Fruit fly (Drosophila melanogaster): ENCODE measurements around the gene Lsd-2.

Gene Lsd-2

DNA sequence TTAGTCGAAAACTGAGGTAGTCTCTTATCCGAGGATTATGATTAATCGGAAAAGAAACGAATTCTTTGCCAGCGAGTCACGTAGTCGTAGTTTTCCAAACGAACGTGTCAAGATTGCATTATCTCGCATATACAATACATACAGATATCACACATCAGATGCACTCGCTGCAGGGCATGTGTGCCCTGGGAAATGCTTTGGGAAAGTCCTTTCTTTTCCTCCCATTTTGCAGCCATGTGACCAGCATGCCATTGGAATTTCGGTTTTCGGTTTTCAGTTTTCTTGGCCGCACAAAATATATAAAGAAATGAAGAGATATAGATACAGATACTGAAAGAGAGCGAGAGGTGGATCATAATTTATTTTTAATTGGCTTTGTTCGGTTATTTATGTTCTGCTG is 47.9 kb downstream of the Lsd-2 start:
- TF ChIP-seq pan (optimal IDR thresholded peaks at IDR 0.05) (no peak), usp (GFP tag; optimal IDR thresholded peaks at IDR 0.05) (no peak), EcR (GFP tag; optimal IDR thresholded peaks at IDR 0.05) (no peak), psq (optimal IDR thresholded peaks at IDR 0.05) (no peak), Dll (optimal IDR thresholded peaks at IDR 0.05) (no peak)

- no peak for TF ChIP-seq EcR (GFP tag; optimal IDR thresholded peaks at IDR 0.05)
- no peak for TF ChIP-seq usp (GFP tag; optimal IDR thresholded peaks at IDR 0.05)
- no peak for TF ChIP-seq pan (optimal IDR thresholded peaks at IDR 0.05)
- no peak for TF ChIP-seq Dll (optimal IDR thresholded peaks at IDR 0.05)
- no peak for TF ChIP-seq CG8478 (optimal IDR thresholded peaks at IDR 0.05)
These were observed 49.1 kb downstream of the Lsd-2 start for dm6 chrX:15026897-15027296.

DNA sequence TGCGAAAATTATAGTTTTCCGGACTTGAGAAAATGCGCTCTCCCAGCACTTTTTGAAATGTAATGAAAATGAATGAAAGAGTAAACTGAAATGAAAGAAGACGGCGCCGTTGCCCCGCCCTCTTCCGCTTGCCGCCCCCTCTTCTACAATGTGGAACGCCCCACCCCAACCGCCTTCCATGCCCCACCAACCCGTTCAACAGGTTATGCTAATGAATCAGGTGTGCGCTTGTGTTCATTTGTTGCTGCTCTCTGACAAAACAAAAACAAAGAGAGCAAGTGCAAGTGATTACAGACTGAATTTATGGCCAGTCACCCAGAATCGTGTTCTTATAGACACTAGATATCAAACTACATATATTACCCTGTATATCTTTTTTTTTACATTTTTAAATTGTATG is 50.3 kb downstream of the Lsd-2 start:
- no peak for TF ChIP-seq pan (optimal IDR thresholded peaks at IDR 0.05)
- TF ChIP-seq EcR (GFP tag; optimal IDR thresholded peaks at IDR 0.05): no peak

- TF ChIP-seq usp (GFP tag; optimal IDR thresholded peaks at IDR 0.05) (no peak), Dll (optimal IDR thresholded peaks at IDR 0.05) (no peak), CG8478 (optimal IDR thresholded peaks at IDR 0.05) (no peak), psq (optimal IDR thresholded peaks at IDR 0.05) (no peak), pan (optimal IDR thresholded peaks at IDR 0.05) (no peak), EcR (GFP tag; optimal IDR thresholded peaks at IDR 0.05) (no peak)
These were observed 51.3 kb downstream of the Lsd-2 start for dm6 chrX:15024728-15025127.

- no peak for TF ChIP-seq EcR (GFP tag; optimal IDR thresholded peaks at IDR 0.05)
- no peak for TF ChIP-seq pan (optimal IDR thresholded peaks at IDR 0.05)
- TF ChIP-seq psq (optimal IDR thresholded peaks at IDR 0.05): no peak
- TF ChIP-seq Dll (optimal IDR thresholded peaks at IDR 0.05): no peak
- no peak for TF ChIP-seq usp (GFP tag; optimal IDR thresholded peaks at IDR 0.05)
- no peak for TF ChIP-seq CG8478 (optimal IDR thresholded peaks at IDR 0.05)
These were observed 52.0 kb downstream of the Lsd-2 start, which contains the start of gene be for dm6 chrX:15023826-15024545. TSS of gene be (plus strand) at chrX:15024436.

DNA sequence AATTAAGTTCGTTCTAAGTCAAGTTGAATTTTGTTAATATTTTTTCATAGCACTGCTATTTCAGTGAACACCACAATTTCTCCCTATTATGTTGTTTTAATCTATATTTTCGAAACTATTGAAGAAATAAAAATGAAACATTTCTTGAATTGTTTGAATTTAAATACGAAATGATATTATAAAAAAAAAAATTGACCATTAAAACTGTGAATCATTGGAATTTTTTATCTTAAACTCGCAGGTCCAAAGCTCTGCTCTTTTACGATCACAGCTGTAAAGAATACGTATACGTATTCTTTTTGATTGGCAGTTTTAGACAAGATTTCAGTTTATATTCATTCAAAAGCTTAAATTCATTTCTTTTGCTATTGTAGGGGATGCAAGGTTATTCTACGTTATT is 52.6 kb downstream of the Lsd-2 start:
- TF ChIP-seq pan (optimal IDR thresholded peaks at IDR 0.05) (no peak), EcR (GFP tag; optimal IDR thresholded peaks at IDR 0.05) (no peak), Dll (optimal IDR thresholded peaks at IDR 0.05) (no peak), usp (GFP tag; optimal IDR thresholded peaks at IDR 0.05) (no peak), psq (optimal IDR thresholded peaks at IDR 0.05) (no peak), CG8478 (optimal IDR thresholded peaks at IDR 0.05) (no peak)

DNA sequence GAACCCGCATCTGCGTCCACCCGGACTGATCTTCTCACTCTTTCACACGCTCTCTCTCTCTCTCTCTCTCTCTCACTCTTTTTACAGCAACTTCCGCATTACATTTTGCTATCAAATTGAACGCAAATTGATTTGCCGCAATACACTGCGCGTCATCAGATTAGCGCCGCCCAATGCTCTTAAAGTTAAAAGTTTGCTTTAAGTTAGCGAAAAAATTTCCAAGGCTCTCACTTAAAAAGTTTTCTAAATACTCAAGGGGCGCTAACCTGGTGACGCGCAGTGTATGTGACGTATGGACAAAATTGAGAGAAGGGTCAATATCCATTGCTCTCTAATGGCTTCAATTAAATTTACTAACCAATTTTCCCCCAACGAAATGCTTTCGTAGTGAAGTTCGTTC is 53.8 kb downstream of the Lsd-2 start:
- no peak for TF ChIP-seq usp (GFP tag; optimal IDR thresholded peaks at IDR 0.05)
- no peak for TF ChIP-seq psq (optimal IDR thresholded peaks at IDR 0.05)
- TF ChIP-seq CG8478 (optimal IDR thresholded peaks at IDR 0.05): no peak
- no peak for TF ChIP-seq pan (optimal IDR thresholded peaks at IDR 0.05)
- no peak for TF ChIP-seq Dll (optimal IDR thresholded peaks at IDR 0.05)
- TF ChIP-seq EcR (GFP tag; optimal IDR thresholded peaks at IDR 0.05): no peak

DNA sequence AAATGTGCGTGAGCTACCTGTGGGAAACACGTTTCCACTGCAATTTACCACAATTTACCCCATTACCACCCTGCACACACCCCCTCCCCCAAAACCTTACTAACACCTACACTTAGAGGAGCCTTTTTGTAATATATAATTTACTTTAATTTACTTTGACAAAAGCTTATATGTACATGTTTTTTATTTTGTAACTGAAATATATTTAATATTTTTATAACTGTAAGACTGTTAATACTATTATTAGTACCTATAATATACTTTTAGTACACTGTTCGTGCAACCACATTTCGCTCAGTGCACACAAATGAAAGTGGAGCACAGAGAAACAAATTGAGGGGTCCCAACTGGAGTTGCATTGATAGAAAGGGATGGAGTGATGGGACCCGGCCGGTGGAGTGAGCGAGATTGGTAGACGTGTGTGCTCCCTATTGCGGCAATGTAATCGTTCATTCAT is 55.0 kb downstream of the Lsd-2 start:
- no peak for TF ChIP-seq psq (optimal IDR thresholded peaks at IDR 0.05)
- no peak for TF ChIP-seq usp (GFP tag; optimal IDR thresholded peaks at IDR 0.05)
- no peak for TF ChIP-seq pan (optimal IDR thresholded peaks at IDR 0.05)

dm6 chrX:15019413-15019812 is 56.6 kb downstream of the Lsd-2 start:
- TF ChIP-seq pan (optimal IDR thresholded peaks at IDR 0.05) (no peak), Dll (optimal IDR thresholded peaks at IDR 0.05) (no peak), CG8478 (optimal IDR thresholded peaks at IDR 0.05) (no peak)
